Worm (Caenorhabditis elegans) whole organism, early embryonic: ENCODE results near the gene W05B10.4.

Experiments used
- B0310.2 ChIP-seq: sonication (generic microtip); optimal IDR thresholded peaks from 2 replicates; lab custom pipeline; 2016; ENCODE audit warnings: mild to moderate bottlenecking, missing genetic modification characterization, missing compliant biosample characterization
- F13C5.2 ChIP-seq: sonication (generic microtip); optimal IDR thresholded peaks from 2 replicates; lab custom pipeline; 2017; ENCODE audit warnings: mild to moderate bottlenecking, missing genetic modification characterization, inconsistent platforms, missing compliant biosample characterization
- aly-1 ChIP-seq: sonication (generic microtip); optimal IDR thresholded peaks from 2 replicates; lab custom pipeline; 2016; ENCODE audit warnings: missing genetic modification characterization, missing compliant biosample characterization
- ama-1 ChIP-seq: fragments of 150-350 bp; optimal IDR thresholded peaks from 2 replicates; lab custom pipeline; 2014
- ceh-13 ChIP-seq: fragments of 200-800 bp; sonication (Bioruptor generic); optimal IDR thresholded peaks from 2 replicates; lab custom pipeline; 2018; ENCODE audit warnings: mild to moderate bottlenecking, missing genetic modification characterization, missing compliant biosample characterization
- ceh-36 ChIP-seq: sonication (generic microtip); optimal IDR thresholded peaks from 2 replicates; lab custom pipeline; 2016; ENCODE audit warnings: missing genetic modification characterization, inconsistent platforms, missing compliant biosample characterization
- ets-7 ChIP-seq: sonication (generic microtip); optimal IDR thresholded peaks from 2 replicates; lab custom pipeline; 2016; ENCODE audit warnings: missing genotype, missing genetic modification characterization, missing compliant biosample characterization
- flt-1 ChIP-seq: fragments of 200-800 bp; sonication (Bioruptor generic); IDR thresholded peaks from 2 replicates; pipeline ENCODE4 v1.3.6; 2022; ENCODE audit warnings: missing genetic modification characterization, missing compliant biosample characterization
- hmbx-1 ChIP-seq: sonication (generic microtip); optimal IDR thresholded peaks from 2 replicates; lab custom pipeline; 2016; ENCODE audit warnings: mild to moderate bottlenecking, missing genetic modification characterization, missing compliant biosample characterization
- hmg-4 ChIP-seq: fragments of 200-800 bp; sonication (Bioruptor generic); optimal IDR thresholded peaks from 2 replicates; lab custom pipeline; 2018; ENCODE audit warnings: mild to moderate bottlenecking, missing genetic modification characterization, missing compliant biosample characterization
- hnd-1 ChIP-seq: sonication (generic microtip); optimal IDR thresholded peaks from 2 replicates; lab custom pipeline; 2016; ENCODE audit warnings: missing genetic modification characterization, missing compliant biosample characterization
- pes-1 ChIP-seq: fragments of 200-800 bp; sonication (Bioruptor generic); IDR thresholded peaks from 2 replicates; pipeline ENCODE4 v1.3.6; 2022; ENCODE audit warnings: missing genetic modification reagents, missing genetic modification characterization, missing compliant biosample characterization
- scrt-1 ChIP-seq: fragments of 200-800 bp; sonication (Bioruptor generic); IDR thresholded peaks from 2 replicates; pipeline ENCODE4 v1.3.6; 2022; ENCODE audit warnings: missing genetic modification characterization, missing compliant biosample characterization
- sea-1 ChIP-seq: fragments of 200-800 bp; sonication (Bioruptor generic); conservative IDR thresholded peaks from 2 replicates; pipeline ENCODE4 v1.3.6; 2022; ENCODE audit warnings: missing genetic modification characterization, missing compliant biosample characterization
- tbx-11 ChIP-seq: fragments of 200-800 bp; sonication (Bioruptor generic); IDR thresholded peaks from 2 replicates; pipeline ENCODE4 v1.3.6; 2022; ENCODE audit warnings: missing genetic modification characterization, missing compliant biosample characterization
- tbx-37 ChIP-seq: fragments of 200-800 bp; sonication (Bioruptor generic); conservative IDR thresholded peaks from 2 replicates; pipeline ENCODE4 v1.3.6; 2022; ENCODE audit warnings: missing genetic modification reagents, missing genetic modification characterization, missing compliant biosample characterization
- tra-4 ChIP-seq: sonication (generic microtip); optimal IDR thresholded peaks from 2 replicates; lab custom pipeline; 2017; ENCODE audit warnings: missing genetic modification characterization, missing compliant biosample characterization

W05B10.4 gene

ce11 chrV:12696790-12697189 lies 28.8 kb downstream of the W05B10.4 start:
- TF ChIP-seq hmg-4 (GFP tag; lab: Kevin White, UChicago): no peak

- no peak for TF ChIP-seq F13C5.2 (tag; lab: Kevin White, UChicago)
- no peak for TF ChIP-seq ets-7 (tag; lab: Kevin White, UChicago)
- TF ChIP-seq hmbx-1 (tag; lab: Kevin White, UChicago): no peak
- TF ChIP-seq ama-1 (lab: Kevin White, UChicago): no peak
- no peak for TF ChIP-seq tra-4 (tag; lab: Kevin White, UChicago)
- TF ChIP-seq ceh-36 (tag; lab: Kevin White, UChicago): no peak
- no peak for TF ChIP-seq sea-1 (GFP tag; lab: Robert Waterston, UW)
- no peak for TF ChIP-seq pes-1 (GFP tag; lab: Robert Waterston, UW)
- TF ChIP-seq ceh-13: no peak
- no peak for TF ChIP-seq hmg-4 (GFP tag; lab: Kevin White, UChicago)
- no peak for TF ChIP-seq B0310.2 (tag; lab: Kevin White, UChicago)
- TF ChIP-seq scrt-1 (GFP tag; lab: Robert Waterston, UW): no peak
- TF ChIP-seq aly-1: no peak
- TF ChIP-seq tbx-11 (GFP tag; lab: Robert Waterston, UW): no peak
- TF ChIP-seq tbx-37 (GFP tag; lab: Robert Waterston, UW): no peak
- no peak for TF ChIP-seq hnd-1
Observed at ce11 chrV:12697364-12697901, 29.4 kb downstream of the W05B10.4 start, which contains the start of gene istr-1. istr-1 (plus strand) TSS chrV:12697858.

ce11 chrV:12701613-12702012 lies 33.6 kb downstream of the W05B10.4 start:
- no peak for TF ChIP-seq sea-1 (GFP tag; lab: Robert Waterston, UW)
- no peak for TF ChIP-seq hmg-4 (GFP tag; lab: Kevin White, UChicago)
- no peak for TF ChIP-seq tra-4 (tag; lab: Kevin White, UChicago)
- TF ChIP-seq hmbx-1 (tag; lab: Kevin White, UChicago): no peak

- TF ChIP-seq scrt-1 (GFP tag; lab: Robert Waterston, UW) (no peak), aly-1 (no peak), tra-4 (tag; lab: Kevin White, UChicago) (no peak), flt-1 (GFP tag; lab: Robert Waterston, UW) (no peak), hmg-4 (GFP tag; lab: Kevin White, UChicago) (no peak), tbx-11 (GFP tag; lab: Robert Waterston, UW) (no peak), sea-1 (GFP tag; lab: Robert Waterston, UW) (no peak), pes-1 (GFP tag; lab: Robert Waterston, UW) (no peak), ceh-36 (tag; lab: Kevin White, UChicago) (no peak), tbx-37 (GFP tag; lab: Robert Waterston, UW) (no peak), hnd-1 (no peak), hmbx-1 (tag; lab: Kevin White, UChicago) (no peak), ama-1 (lab: Kevin White, UChicago) (no peak), F13C5.2 (tag; lab: Kevin White, UChicago) (no peak), ceh-13 (no peak), ets-7 (tag; lab: Kevin White, UChicago) (no peak), B0310.2 (tag; lab: Kevin White, UChicago) (no peak)
Observed at ce11 chrV:12704077-12704476, 36.1 kb downstream of the W05B10.4 start, which contains the start of gene R11D1.1. R11D1.1 (plus strand) TSS chrV:12704377.

ce11 chrV:12706511-12706910 lies 38.5 kb downstream of the W05B10.4 start:
- TF ChIP-seq flt-1 (GFP tag; lab: Robert Waterston, UW): no peak
- no peak for TF ChIP-seq aly-1
- TF ChIP-seq ets-7 (tag; lab: Kevin White, UChicago): no peak
- no peak for TF ChIP-seq ama-1 (lab: Kevin White, UChicago)
- no peak for TF ChIP-seq pes-1 (GFP tag; lab: Robert Waterston, UW)
- TF ChIP-seq scrt-1 (GFP tag; lab: Robert Waterston, UW): no peak
- no peak for TF ChIP-seq ceh-13
- TF ChIP-seq tbx-11 (GFP tag; lab: Robert Waterston, UW): no peak
- no peak for TF ChIP-seq hnd-1
- TF ChIP-seq F13C5.2 (tag; lab: Kevin White, UChicago): no peak
- TF ChIP-seq B0310.2 (tag; lab: Kevin White, UChicago): no peak
- no peak for TF ChIP-seq sea-1 (GFP tag; lab: Robert Waterston, UW)
- TF ChIP-seq tbx-37 (GFP tag; lab: Robert Waterston, UW): no peak
- no peak for TF ChIP-seq hmbx-1 (tag; lab: Kevin White, UChicago)
- no peak for TF ChIP-seq ceh-36 (tag; lab: Kevin White, UChicago)
- TF ChIP-seq tra-4 (tag; lab: Kevin White, UChicago): no peak
- no peak for TF ChIP-seq hmg-4 (GFP tag; lab: Kevin White, UChicago)

- TF ChIP-seq B0310.2 (tag; lab: Kevin White, UChicago) (no peak), hmbx-1 (tag; lab: Kevin White, UChicago) (no peak), ets-7 (tag; lab: Kevin White, UChicago) (no peak), tbx-37 (GFP tag; lab: Robert Waterston, UW) (no peak), hnd-1 (no peak), pes-1 (GFP tag; lab: Robert Waterston, UW) (no peak), tbx-11 (GFP tag; lab: Robert Waterston, UW) (no peak), scrt-1 (GFP tag; lab: Robert Waterston, UW) (no peak), ceh-36 (tag; lab: Kevin White, UChicago) (no peak), F13C5.2 (tag; lab: Kevin White, UChicago) (no peak), hmg-4 (GFP tag; lab: Kevin White, UChicago) (no peak), ceh-13 (no peak), ama-1 (lab: Kevin White, UChicago) (no peak), flt-1 (GFP tag; lab: Robert Waterston, UW) (no peak), sea-1 (GFP tag; lab: Robert Waterston, UW) (no peak), tra-4 (tag; lab: Kevin White, UChicago) (no peak), aly-1 (no peak)
Observed at ce11 chrV:12708305-12708704, 40.3 kb downstream of the W05B10.4 start, which contains the start of gene R11D1.2. R11D1.2 (plus strand) TSS chrV:12708605.

- TF ChIP-seq F13C5.2 (tag; lab: Kevin White, UChicago) (no peak), hmg-4 (GFP tag; lab: Kevin White, UChicago) (no peak), ceh-13 (no peak), sea-1 (GFP tag; lab: Robert Waterston, UW) (no peak), flt-1 (GFP tag; lab: Robert Waterston, UW) (no peak)
Observed at ce11 chrV:12711999-12712398, 44.0 kb downstream of the W05B10.4 start, which contains the start of gene R11D1.3. R11D1.3 (minus strand) TSS chrV:12712099.
